Fruit fly (Drosophila melanogaster) whole organism, pupa: ENCODE data around the gene lab.
A peak's percentile ranks its signal among the peaks of the same experiment; 100 is the strongest.

Experiments
- CG10348 ChIP-seq: fragments of 200-800 bp; sonication (Bioruptor generic); IDR thresholded peaks from 2 replicates; pipeline ENCODE4 v1.3.6; 2022; ENCODE audit warnings: missing biosample characterization, missing genetic modification characterization
- CG12605 ChIP-seq: fragments of 200-800 bp; sonication (Bioruptor generic); IDR thresholded peaks from 2 replicates; pipeline ENCODE4 v1.3.6; 2022; ENCODE audit warnings: missing biosample characterization, missing genetic modification characterization
- CG13204 ChIP-seq: fragments of 200-800 bp; sonication (Bioruptor generic); optimal IDR thresholded peaks from 2 replicates; lab custom pipeline; 2018; ENCODE audit warnings: missing biosample characterization, mild to moderate bottlenecking, missing genetic modification characterization, moderate library complexity
- CG15710 ChIP-seq: fragments of 200-800 bp; sonication (Bioruptor generic); optimal IDR thresholded peaks from 2 replicates; lab custom pipeline; 2018; ENCODE audit warnings: missing biosample characterization, mild to moderate bottlenecking, missing genetic modification characterization, moderate library complexity
- CG17806 ChIP-seq: fragments of 200-800 bp; sonication (Bioruptor generic); optimal IDR thresholded peaks from 2 replicates; lab custom pipeline; 2018; ENCODE audit warnings: missing biosample characterization, mild to moderate bottlenecking, missing genetic modification characterization, moderate library complexity
- CG32121 ChIP-seq: fragments of 200-800 bp; sonication (Bioruptor generic); IDR thresholded peaks from 2 replicates; pipeline ENCODE4 v1.3.6; 2022; ENCODE audit warnings: missing biosample characterization, missing genetic modification characterization
- CG34367 ChIP-seq: fragments of 200-800 bp; sonication (Bioruptor generic); optimal IDR thresholded peaks from 2 replicates; lab custom pipeline; 2018; ENCODE audit warnings: missing biosample characterization, mild to moderate bottlenecking, missing genetic modification characterization
- CG4496 ChIP-seq: fragments of 200-800 bp; sonication (Bioruptor generic); IDR thresholded peaks from 3 replicates; pipeline ENCODE4 v1.3.6; 2022; ENCODE audit warnings: missing biosample characterization, missing genetic modification characterization
- CG8159 ChIP-seq: fragments of 200-800 bp; sonication (Bioruptor generic); optimal IDR thresholded peaks from 3 replicates; lab custom pipeline; 2018; ENCODE audit warnings: missing biosample characterization, mild to moderate bottlenecking, missing genetic modification characterization, moderate library complexity
- CG8301 ChIP-seq: fragments of 200-800 bp; sonication (Bioruptor generic); optimal IDR thresholded peaks from 2 replicates; lab custom pipeline; 2018; ENCODE audit warnings: missing biosample characterization, mild to moderate bottlenecking, missing genetic modification characterization
- CG9948 ChIP-seq: fragments of 200-800 bp; sonication (Bioruptor generic); optimal IDR thresholded peaks from 2 replicates; lab custom pipeline; 2018; ENCODE audit warnings: missing biosample characterization, mild to moderate bottlenecking, missing genetic modification characterization, moderate library complexity
- D1 ChIP-seq: fragments of 200-800 bp; sonication (Bioruptor generic); optimal IDR thresholded peaks from 2 replicates; lab custom pipeline; 2018; ENCODE audit warnings: missing biosample characterization, mild to moderate bottlenecking, missing genetic modification characterization, moderate library complexity
- EcR ChIP-seq: fragments of 200-800 bp; sonication (Bioruptor generic); optimal IDR thresholded peaks from 3 replicates; lab custom pipeline; 2019; ENCODE audit warnings: missing biosample characterization, missing genetic modification characterization, mild to moderate bottlenecking, moderate library complexity, missing genetic modification reagents
- Ets98B ChIP-seq: fragments of 200-800 bp; sonication (Bioruptor generic); IDR thresholded peaks from 2 replicates; pipeline ENCODE4 v1.3.6; 2022; ENCODE audit warnings: missing biosample characterization, missing genetic modification characterization
- Pif1A ChIP-seq: fragments of 200-800 bp; sonication (Bioruptor generic); optimal IDR thresholded peaks from 3 replicates; lab custom pipeline; 2016; ENCODE audit warnings: missing biosample characterization, missing genetic modification characterization
- Pif1B ChIP-seq: fragments of 200-800 bp; sonication (Bioruptor generic); optimal IDR thresholded peaks from 3 replicates; lab custom pipeline; 2016; ENCODE audit warnings: missing biosample characterization, missing genetic modification characterization
- Snoo ChIP-seq: fragments of 200-800 bp; sonication (Bioruptor generic); optimal IDR thresholded peaks from 3 replicates; lab custom pipeline; 2017; ENCODE audit warnings: missing biosample characterization, mild to moderate bottlenecking, missing genetic modification characterization, inconsistent platforms
- fd96Ca ChIP-seq: fragments of 200-800 bp; sonication (Bioruptor generic); IDR thresholded peaks from 3 replicates; pipeline ENCODE4 v1.3.6; 2022; ENCODE audit warnings: missing biosample characterization, missing genetic modification characterization
- gl ChIP-seq: fragments of 200-800 bp; sonication (Bioruptor generic); optimal IDR thresholded peaks from 2 replicates; lab custom pipeline; 2018; ENCODE audit warnings: missing biosample characterization, mild to moderate bottlenecking, missing genetic modification characterization
- rn ChIP-seq: fragments of 200-800 bp; sonication (Bioruptor generic); IDR thresholded peaks from 2 replicates; pipeline ENCODE4 v1.3.6; 2022; ENCODE audit warnings: missing biosample characterization, missing genetic modification characterization

lab gene

dm6 chr3R:6683671-6684070, 5.3 kb upstream of the lab start:
- TF ChIP-seq rn (GFP tag; lab: Robert Waterston, UW) (no peak), D1 (peak; percentile 74)

dm6 chr3R:6683135-6683534, 4.7 kb upstream of the lab start:
- TF ChIP-seq CG8159 (tag; lab: Kevin White, UChicago): no peak
- no peak for TF ChIP-seq gl (tag; lab: Kevin White, UChicago)
- no peak for TF ChIP-seq CG13204 (GFP tag; lab: Kevin White, UChicago)
- no peak for TF ChIP-seq CG32121 (GFP tag; lab: Robert Waterston, UW)
- TF ChIP-seq Ets98B (GFP tag; lab: Robert Waterston, UW): no peak
- TF ChIP-seq Snoo (tag; lab: Kevin White, UChicago): no peak
- no peak for TF ChIP-seq rn (GFP tag; lab: Robert Waterston, UW)

- TF ChIP-seq CG8301 (tag; lab: Kevin White, UChicago) (no peak), CG8159 (tag; lab: Kevin White, UChicago) (peak; percentile 59), Pif1A (peak; percentile 8)
Measured at dm6 chr3R:6674548-6674947, 3.8 kb downstream of the lab start.

- TF ChIP-seq CG32121 (GFP tag; lab: Robert Waterston, UW) (no peak), CG13204 (GFP tag; lab: Kevin White, UChicago) (no peak), gl (tag; lab: Kevin White, UChicago) (no peak)
Measured at dm6 chr3R:6672303-6673007, 5.9 kb downstream of the lab start.

dm6 chr3R:6668234-6668633, 10.2 kb downstream of the lab start:
- TF ChIP-seq Ets98B (GFP tag; lab: Robert Waterston, UW) (no peak), Snoo (tag; lab: Kevin White, UChicago) (no peak), EcR (no peak), CG32121 (GFP tag; lab: Robert Waterston, UW) (no peak), CG8301 (tag; lab: Kevin White, UChicago) (no peak), CG4496 (GFP tag; lab: Robert Waterston, UW) (no peak), CG10348 (GFP tag; lab: Robert Waterston, UW) (no peak), CG13204 (GFP tag; lab: Kevin White, UChicago) (no peak), fd96Ca (GFP tag; lab: Robert Waterston, UW) (no peak), CG17806 (tag; lab: Kevin White, UChicago) (no peak)

dm6 chr3R:6667245-6667644, 11.1 kb downstream of the lab start:
- no peak for TF ChIP-seq CG32121 (GFP tag; lab: Robert Waterston, UW)
- TF ChIP-seq CG17806 (tag; lab: Kevin White, UChicago): no peak
- TF ChIP-seq CG4496 (GFP tag; lab: Robert Waterston, UW): no peak
- no peak for TF ChIP-seq CG8159 (tag; lab: Kevin White, UChicago)
- TF ChIP-seq Pif1A: no peak
- TF ChIP-seq Ets98B (GFP tag; lab: Robert Waterston, UW): no peak
- TF ChIP-seq EcR: no peak
- TF ChIP-seq Snoo (tag; lab: Kevin White, UChicago): no peak
- TF ChIP-seq CG15710 (tag; lab: Kevin White, UChicago): no peak
- TF ChIP-seq Pif1B (GFP tag; lab: Kevin White, UChicago): no peak
- no peak for TF ChIP-seq CG9948 (tag; lab: Kevin White, UChicago)
- TF ChIP-seq CG34367 (tag; lab: Kevin White, UChicago): no peak
- no peak for TF ChIP-seq CG12605 (GFP tag; lab: Robert Waterston, UW)
- TF ChIP-seq gl (tag; lab: Kevin White, UChicago): no peak

dm6 chr3R:6665117-6665654, 13.2 kb downstream of the lab start:
- TF ChIP-seq fd96Ca (GFP tag; lab: Robert Waterston, UW): peak; percentile 50; the same call in 1 of the 3 replicates
- no peak for TF ChIP-seq CG13204 (GFP tag; lab: Kevin White, UChicago)
